Fruit fly (Drosophila melanogaster) whole organism, pupa: ENCODE measurements around the gene CG6067.

Experiments
- CG10348 ChIP-seq: fragments of 200-800 bp; sonication (Bioruptor generic); IDR thresholded peaks from 2 replicates; pipeline ENCODE4 v1.3.6; 2022; ENCODE audit warnings: missing biosample characterization, missing genetic modification characterization
- CG12605 ChIP-seq: fragments of 200-800 bp; sonication (Bioruptor generic); IDR thresholded peaks from 2 replicates; pipeline ENCODE4 v1.3.6; 2022; ENCODE audit warnings: missing biosample characterization, missing genetic modification characterization
- CG13204 ChIP-seq: fragments of 200-800 bp; sonication (Bioruptor generic); optimal IDR thresholded peaks from 2 replicates; lab custom pipeline; 2018; ENCODE audit warnings: missing biosample characterization, mild to moderate bottlenecking, missing genetic modification characterization, moderate library complexity
- CG14655 ChIP-seq: fragments of 200-800 bp; sonication (Bioruptor generic); optimal IDR thresholded peaks from 3 replicates; lab custom pipeline; 2017; ENCODE audit warnings: mild to moderate bottlenecking, missing biosample characterization, missing genetic modification reagents, missing genetic modification characterization
- CG15710 ChIP-seq: fragments of 200-800 bp; sonication (Bioruptor generic); optimal IDR thresholded peaks from 2 replicates; lab custom pipeline; 2018; ENCODE audit warnings: missing biosample characterization, mild to moderate bottlenecking, missing genetic modification characterization, moderate library complexity
- CG17806 ChIP-seq: fragments of 200-800 bp; sonication (Bioruptor generic); optimal IDR thresholded peaks from 2 replicates; lab custom pipeline; 2018; ENCODE audit warnings: missing biosample characterization, mild to moderate bottlenecking, missing genetic modification characterization, moderate library complexity
- CG32121 ChIP-seq: fragments of 200-800 bp; sonication (Bioruptor generic); IDR thresholded peaks from 2 replicates; pipeline ENCODE4 v1.3.6; 2022; ENCODE audit warnings: missing biosample characterization, missing genetic modification characterization
- CG34367 ChIP-seq: fragments of 200-800 bp; sonication (Bioruptor generic); optimal IDR thresholded peaks from 2 replicates; lab custom pipeline; 2018; ENCODE audit warnings: missing biosample characterization, mild to moderate bottlenecking, missing genetic modification characterization
- CG4496 ChIP-seq: fragments of 200-800 bp; sonication (Bioruptor generic); IDR thresholded peaks from 3 replicates; pipeline ENCODE4 v1.3.6; 2022; ENCODE audit warnings: missing biosample characterization, missing genetic modification characterization
- CG8159 ChIP-seq: fragments of 200-800 bp; sonication (Bioruptor generic); optimal IDR thresholded peaks from 3 replicates; lab custom pipeline; 2018; ENCODE audit warnings: missing biosample characterization, mild to moderate bottlenecking, missing genetic modification characterization, moderate library complexity
- CG8301 ChIP-seq: fragments of 200-800 bp; sonication (Bioruptor generic); optimal IDR thresholded peaks from 2 replicates; lab custom pipeline; 2018; ENCODE audit warnings: missing biosample characterization, mild to moderate bottlenecking, missing genetic modification characterization
- CG9948 ChIP-seq: fragments of 200-800 bp; sonication (Bioruptor generic); optimal IDR thresholded peaks from 2 replicates; lab custom pipeline; 2018; ENCODE audit warnings: missing biosample characterization, mild to moderate bottlenecking, missing genetic modification characterization, moderate library complexity
- D1 ChIP-seq: fragments of 200-800 bp; sonication (Bioruptor generic); optimal IDR thresholded peaks from 2 replicates; lab custom pipeline; 2018; ENCODE audit warnings: missing biosample characterization, mild to moderate bottlenecking, missing genetic modification characterization, moderate library complexity
- EcR ChIP-seq: fragments of 200-800 bp; sonication (Bioruptor generic); optimal IDR thresholded peaks from 3 replicates; lab custom pipeline; 2019; ENCODE audit warnings: missing biosample characterization, missing genetic modification characterization, mild to moderate bottlenecking, moderate library complexity, missing genetic modification reagents
- Ets98B ChIP-seq: fragments of 200-800 bp; sonication (Bioruptor generic); IDR thresholded peaks from 2 replicates; pipeline ENCODE4 v1.3.6; 2022; ENCODE audit warnings: missing biosample characterization, missing genetic modification characterization
- Pif1A ChIP-seq: fragments of 200-800 bp; sonication (Bioruptor generic); optimal IDR thresholded peaks from 3 replicates; lab custom pipeline; 2016; ENCODE audit warnings: missing biosample characterization, missing genetic modification characterization
- Pif1B ChIP-seq: fragments of 200-800 bp; sonication (Bioruptor generic); optimal IDR thresholded peaks from 3 replicates; lab custom pipeline; 2016; ENCODE audit warnings: missing biosample characterization, missing genetic modification characterization
- Snoo ChIP-seq: fragments of 200-800 bp; sonication (Bioruptor generic); optimal IDR thresholded peaks from 3 replicates; lab custom pipeline; 2017; ENCODE audit warnings: missing biosample characterization, mild to moderate bottlenecking, missing genetic modification characterization, inconsistent platforms
- fd96Ca ChIP-seq: fragments of 200-800 bp; sonication (Bioruptor generic); IDR thresholded peaks from 3 replicates; pipeline ENCODE4 v1.3.6; 2022; ENCODE audit warnings: missing biosample characterization, missing genetic modification characterization
- gl ChIP-seq: fragments of 200-800 bp; sonication (Bioruptor generic); optimal IDR thresholded peaks from 2 replicates; lab custom pipeline; 2018; ENCODE audit warnings: missing biosample characterization, mild to moderate bottlenecking, missing genetic modification characterization
- rn ChIP-seq: fragments of 200-800 bp; sonication (Bioruptor generic); IDR thresholded peaks from 2 replicates; pipeline ENCODE4 v1.3.6; 2022; ENCODE audit warnings: missing biosample characterization, missing genetic modification characterization

Gene CG6067

DNA sequence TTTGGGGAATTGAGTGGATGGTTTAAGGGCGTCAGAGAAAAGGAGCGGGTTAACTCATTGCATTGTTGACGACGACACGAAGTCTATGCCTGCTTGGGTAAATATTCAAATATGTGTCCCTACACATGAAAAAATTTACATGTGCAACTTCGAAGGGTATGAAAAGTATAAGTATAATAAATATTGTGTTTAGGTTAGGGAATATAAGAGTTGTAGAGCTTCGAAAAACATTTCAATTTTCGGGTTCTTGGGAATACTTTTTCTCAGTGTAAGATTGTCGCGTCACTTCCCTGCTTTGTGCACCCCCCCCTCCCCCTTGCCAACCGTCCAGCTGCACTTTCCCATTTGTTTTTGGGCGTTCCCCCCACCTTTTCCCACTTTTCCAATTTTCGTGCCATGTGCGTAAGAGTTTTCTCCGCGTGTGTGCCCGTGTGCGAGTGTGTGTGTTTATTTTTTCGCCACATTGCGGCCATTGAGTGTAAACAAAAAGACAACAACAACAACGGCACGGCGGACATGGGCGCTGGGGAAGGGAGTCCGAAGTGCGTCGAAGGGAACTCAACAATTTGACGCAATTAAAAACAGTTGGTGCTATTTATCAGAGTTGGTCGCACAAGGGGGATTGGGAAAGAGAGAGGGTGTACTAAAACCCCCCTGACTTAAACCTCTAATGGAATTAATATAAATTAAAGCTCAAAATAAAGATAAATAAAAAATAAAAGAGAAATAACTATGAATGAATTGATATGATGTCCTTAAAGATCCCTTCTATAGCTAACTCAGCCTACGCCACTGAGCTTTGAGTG lies 14.6 kb downstream of the CG6067 start:
- no peak for TF ChIP-seq CG17806 (tag; lab: Kevin White, UChicago)
- TF ChIP-seq CG8159 (tag; lab: Kevin White, UChicago): peak; percentile 38
- no peak for TF ChIP-seq D1
- peak; percentile 25 for TF ChIP-seq CG8301
- peak; percentile 68 for TF ChIP-seq CG4496
- no peak for TF ChIP-seq CG34367 (tag; lab: Kevin White, UChicago)
- no peak for TF ChIP-seq CG32121 (GFP tag; lab: Robert Waterston, UW)
- peak; percentile 44 for TF ChIP-seq CG14655 (GFP tag; lab: Kevin White, UChicago)
- peak; percentile 54 for TF ChIP-seq Pif1B (GFP tag; lab: Kevin White, UChicago)
- TF ChIP-seq CG12605: no peak
- TF ChIP-seq CG15710: peak; percentile 42
- no peak for TF ChIP-seq gl (tag; lab: Kevin White, UChicago)
- no peak for TF ChIP-seq Ets98B
- TF ChIP-seq CG10348 (GFP tag; lab: Robert Waterston, UW): no peak
- 0 out of 3 replicates have a peak, but pooled peaks have one; percentile 17 for TF ChIP-seq fd96Ca (GFP tag; lab: Robert Waterston, UW)
- TF ChIP-seq Snoo (tag; lab: Kevin White, UChicago): peak; percentile 25
- peak; percentile 11 for TF ChIP-seq Pif1A (GFP tag; lab: Kevin White, UChicago)
- peak; percentile 9 for TF ChIP-seq CG9948 (tag; lab: Kevin White, UChicago)
- TF ChIP-seq CG13204 (GFP tag; lab: Kevin White, UChicago): no peak
- TF ChIP-seq rn (GFP tag; lab: Robert Waterston, UW): peak; percentile 14; the same call in 1 of the 2 replicates
- TF ChIP-seq EcR (GFP tag; lab: Kevin White, UChicago): no peak

DNA sequence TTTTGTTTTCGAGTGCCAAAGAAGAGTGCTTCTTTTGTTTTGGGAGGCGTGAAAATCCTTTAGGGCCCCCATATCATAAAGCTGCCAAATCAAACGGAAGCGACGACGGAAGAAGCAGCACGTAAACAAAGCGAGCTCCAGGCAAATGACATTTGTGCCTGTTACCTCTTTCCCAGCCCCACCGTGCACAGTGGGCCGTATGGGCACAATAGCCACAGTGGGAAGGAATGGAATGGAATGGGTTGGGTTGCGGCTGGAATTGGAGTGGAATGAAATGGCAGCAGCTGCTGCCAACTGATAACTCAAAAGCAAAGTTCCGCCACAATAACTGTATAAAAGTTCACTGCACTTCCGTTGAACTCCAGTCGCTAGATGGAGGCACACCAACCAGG lies 15.2 kb downstream of the CG6067 start:
- TF ChIP-seq D1 (no peak), CG14655 (GFP tag; lab: Kevin White, UChicago) (no peak), rn (GFP tag; lab: Robert Waterston, UW) (no peak), CG32121 (GFP tag; lab: Robert Waterston, UW) (no peak), CG8159 (tag; lab: Kevin White, UChicago) (no peak), CG4496 (no peak), CG9948 (tag; lab: Kevin White, UChicago) (no peak)
- TF ChIP-seq, all 21 proteins: peak for 0

- TF ChIP-seq Snoo (tag; lab: Kevin White, UChicago): peak; percentile 7
- TF ChIP-seq Pif1A (GFP tag; lab: Kevin White, UChicago): peak; percentile 69
- TF ChIP-seq CG12605: peak; percentile 73
- TF ChIP-seq D1: peak; percentile 22
- TF ChIP-seq rn (GFP tag; lab: Robert Waterston, UW): peak; percentile 91
- peak; percentile 82 for TF ChIP-seq CG14655 (GFP tag; lab: Kevin White, UChicago)
- peak; percentile 93 for TF ChIP-seq fd96Ca (GFP tag; lab: Robert Waterston, UW)
- TF ChIP-seq Ets98B: peak; percentile 92
- peak; percentile 33 for TF ChIP-seq gl (tag; lab: Kevin White, UChicago)
- peak; percentile 44 for TF ChIP-seq CG13204 (GFP tag; lab: Kevin White, UChicago)
- TF ChIP-seq CG8159 (tag; lab: Kevin White, UChicago): peak; percentile 67
- TF ChIP-seq CG34367 (tag; lab: Kevin White, UChicago): peak; percentile 59
- TF ChIP-seq CG8301: peak; percentile 75
- TF ChIP-seq CG32121 (GFP tag; lab: Robert Waterston, UW): peak; percentile 87
- peak; percentile 70 for TF ChIP-seq CG9948 (tag; lab: Kevin White, UChicago)
- peak; percentile 60 for TF ChIP-seq CG17806 (tag; lab: Kevin White, UChicago)
- TF ChIP-seq CG4496: peak; percentile 94
- TF ChIP-seq CG15710: peak; percentile 69
- no peak for TF ChIP-seq EcR (GFP tag; lab: Kevin White, UChicago)
- TF ChIP-seq Pif1B (GFP tag; lab: Kevin White, UChicago): peak; percentile 30
- TF ChIP-seq CG10348 (GFP tag; lab: Robert Waterston, UW): peak; percentile 61; the same call in 1 of the 2 replicates
- TF ChIP-seq, all 21 proteins: peak for 20
These were observed 16.6 kb downstream of the CG6067 start for dm6 chrX:5972030-5972429.

- TF ChIP-seq EcR (GFP tag; lab: Kevin White, UChicago) (no peak), CG17806 (tag; lab: Kevin White, UChicago) (peak; percentile 74), CG15710 (peak; percentile 79), CG4496 (peak; percentile 58; the same call in 1 of the 3 replicates), CG9948 (tag; lab: Kevin White, UChicago) (peak; percentile 73), fd96Ca (GFP tag; lab: Robert Waterston, UW) (peak; percentile 44; the same call in 1 of the 3 replicates), CG8159 (tag; lab: Kevin White, UChicago) (peak; percentile 79), CG8301 (peak; percentile 57), CG10348 (GFP tag; lab: Robert Waterston, UW) (no peak), CG13204 (GFP tag; lab: Kevin White, UChicago) (no peak), CG14655 (GFP tag; lab: Kevin White, UChicago) (peak; percentile 59), rn (GFP tag; lab: Robert Waterston, UW) (0 out of 2 replicates have a peak, but pooled peaks have one; percentile 5), Ets98B (no peak), gl (tag; lab: Kevin White, UChicago) (peak; percentile 42), D1 (no peak), Pif1A (GFP tag; lab: Kevin White, UChicago) (peak; percentile 28), CG32121 (GFP tag; lab: Robert Waterston, UW) (peak; percentile 17; the same call in 1 of the 2 replicates), Snoo (tag; lab: Kevin White, UChicago) (peak; percentile 19), Pif1B (GFP tag; lab: Kevin White, UChicago) (peak; percentile 35), CG34367 (tag; lab: Kevin White, UChicago) (peak; percentile 76), CG12605 (peak; percentile 32; the same call in 1 of the 2 replicates)
These were observed 18.1 kb downstream of the CG6067 start for dm6 chrX:5973389-5974025.
